Fruit fly (Drosophila melanogaster) whole organism, embryonic: Measurements from ENCODE around the gene arm.

Experiments used
- BEAF-32 ChIP-seq: fragments of 200-800 bp; sonication (Bioruptor generic); optimal IDR thresholded peaks from 3 replicates; lab custom pipeline; 2017; ENCODE audit warnings: missing biosample characterization, missing genetic modification characterization, mild to moderate bottlenecking, moderate library complexity, missing genetic modification reagents
- Blimp-1 ChIP-seq: fragments of 200-800 bp; sonication (Bioruptor generic); optimal IDR thresholded peaks from 3 replicates; lab custom pipeline; 2018; ENCODE audit warnings: missing biosample characterization, missing genetic modification characterization, mild to moderate bottlenecking, moderate library complexity, missing genetic modification reagents
- CG10274 ChIP-seq: fragments of 200-800 bp; sonication (Bioruptor generic); optimal IDR thresholded peaks from 3 replicates; lab custom pipeline; 2017; ENCODE audit warnings: missing biosample characterization, mild to moderate bottlenecking, missing genetic modification characterization
- CG10321 ChIP-seq: fragments of 200-800 bp; sonication (Bioruptor generic); IDR thresholded peaks from 2 replicates; pipeline ENCODE4 v1.3.6; 2022; ENCODE audit warnings: missing biosample characterization, missing genetic modification characterization
- CG10543 ChIP-seq: fragments of 200-800 bp; sonication (Bioruptor generic); optimal IDR thresholded peaks from 3 replicates; lab custom pipeline; 2017; ENCODE audit warnings: missing biosample characterization, mild to moderate bottlenecking, missing genetic modification characterization, moderate library complexity
- CG12071 ChIP-seq: fragments of 200-800 bp; sonication (Bioruptor generic); optimal IDR thresholded peaks from 3 replicates; lab custom pipeline; 2018; ENCODE audit warnings: missing biosample characterization, mild to moderate bottlenecking, missing genetic modification characterization
- CG12299 ChIP-seq: fragments of 200-800 bp; sonication (Bioruptor generic); optimal IDR thresholded peaks from 2 replicates; lab custom pipeline; 2018; ENCODE audit warnings: missing biosample characterization, mild to moderate bottlenecking, missing genetic modification characterization
- CG12659 ChIP-seq: fragments of 200-800 bp; sonication (Bioruptor generic); optimal IDR thresholded peaks from 3 replicates; lab custom pipeline; 2017; ENCODE audit warnings: mild to moderate bottlenecking, missing biosample characterization, missing genetic modification reagents, missing genetic modification characterization
- CG13624 ChIP-seq: fragments of 200-800 bp; sonication (Bioruptor generic); optimal IDR thresholded peaks from 2 replicates; lab custom pipeline; 2016; ENCODE audit warnings: missing biosample characterization, missing genetic modification characterization
- CG15011 ChIP-seq: fragments of 200-800 bp; sonication (Bioruptor generic); optimal IDR thresholded peaks from 3 replicates; lab custom pipeline; 2018; ENCODE audit warnings: missing biosample characterization, mild to moderate bottlenecking, missing genetic modification characterization
- CG1603 ChIP-seq: fragments of 200-800 bp; sonication (Bioruptor generic); optimal IDR thresholded peaks from 2 replicates; lab custom pipeline; 2019; ENCODE audit warnings: missing biosample characterization, mild to moderate bottlenecking, missing genetic modification characterization, moderate library complexity
- CG17186 ChIP-seq: fragments of 200-800 bp; sonication (Bioruptor generic); optimal IDR thresholded peaks from 3 replicates; lab custom pipeline; 2017; ENCODE audit warnings: missing biosample characterization, missing genetic modification reagents, missing genetic modification characterization
- CG17802 ChIP-seq: fragments of 200-800 bp; sonication (Bioruptor generic); optimal IDR thresholded peaks from 2 replicates; lab custom pipeline; 2018; ENCODE audit warnings: missing biosample characterization, mild to moderate bottlenecking, missing genetic modification characterization, moderate library complexity
- CG18011 ChIP-seq: fragments of 200-800 bp; sonication (Bioruptor generic); optimal IDR thresholded peaks from 2 replicates; lab custom pipeline; 2017; ENCODE audit warnings: missing biosample characterization, missing genetic modification characterization, mild to moderate bottlenecking, moderate library complexity, missing genotype
- CG34376 ChIP-seq: fragments of 200-800 bp; sonication (Bioruptor generic); optimal IDR thresholded peaks from 2 replicates; lab custom pipeline; 2018; ENCODE audit warnings: missing biosample characterization, mild to moderate bottlenecking, missing genetic modification characterization
- CG4404 ChIP-seq: fragments of 200-800 bp; sonication (Bioruptor generic); IDR thresholded peaks from 2 replicates; pipeline ENCODE4 v1.3.6; 2022; ENCODE audit warnings: missing biosample characterization, missing genetic modification characterization
- CG4707 ChIP-seq: fragments of 200-800 bp; sonication (Bioruptor generic); optimal IDR thresholded peaks from 2 replicates; lab custom pipeline; 2018; ENCODE audit warnings: missing biosample characterization, mild to moderate bottlenecking, missing genetic modification characterization, moderate library complexity
- CG7839 ChIP-seq: fragments of 200-800 bp; sonication (Bioruptor generic); optimal IDR thresholded peaks from 3 replicates; lab custom pipeline; 2018; ENCODE audit warnings: missing biosample characterization, mild to moderate bottlenecking, missing genetic modification characterization, moderate library complexity
- CG8944 ChIP-seq: fragments of 200-800 bp; sonication (Bioruptor generic); optimal IDR thresholded peaks from 3 replicates; lab custom pipeline; 2016; ENCODE audit warnings: missing biosample characterization, missing genetic modification characterization
- CG9876 ChIP-seq: fragments of 200-800 bp; sonication (Bioruptor generic); optimal IDR thresholded peaks from 2 replicates; lab custom pipeline; 2016; ENCODE audit warnings: missing biosample characterization, missing genetic modification characterization
- CTCF ChIP-seq: fragments of 200-800 bp; sonication (Bioruptor generic); optimal IDR thresholded peaks from 2 replicates; lab custom pipeline; 2017; ENCODE audit warnings: missing biosample characterization, mild to moderate bottlenecking, missing genetic modification characterization, moderate library complexity
- CoRest ChIP-seq: fragments of 200-800 bp; sonication (Bioruptor generic); optimal IDR thresholded peaks from 3 replicates; lab custom pipeline; 2018; ENCODE audit warnings: missing biosample characterization, mild to moderate bottlenecking, missing genetic modification characterization, moderate library complexity
- ERR ChIP-seq: fragments of 200-800 bp; sonication (Bioruptor generic); optimal IDR thresholded peaks from 2 replicates; lab custom pipeline; 2016; ENCODE audit warnings: missing biosample characterization, missing genetic modification characterization
- Ets65A ChIP-seq: fragments of 200-800 bp; sonication (Bioruptor generic); peaks from one replicate; lab custom pipeline; 2016; ENCODE audit warnings: missing biosample characterization, missing genetic modification characterization
- Fer1 ChIP-seq: fragments of 200-800 bp; sonication (Bioruptor generic); optimal IDR thresholded peaks from 2 replicates; lab custom pipeline; 2017; ENCODE audit warnings: missing biosample characterization, mild to moderate bottlenecking, missing genetic modification characterization
- HmgD ChIP-seq: fragments of 200-800 bp; sonication (Bioruptor generic); optimal IDR thresholded peaks from 3 replicates; lab custom pipeline; 2016; ENCODE audit warnings: missing biosample characterization, missing genetic modification characterization
- Oaz ChIP-seq: fragments of 200-800 bp; sonication (Bioruptor generic); IDR thresholded peaks from 2 replicates; pipeline ENCODE4 v1.3.6; 2022; ENCODE audit warnings: missing biosample characterization, missing genetic modification characterization
- Pdp1 ChIP-seq, 2 experiments: fragments of 200-800 bp; sonication (Bioruptor generic); optimal IDR thresholded peaks; 3 replicates each; lab custom pipeline; 2016; ENCODE audit warnings: missing biosample characterization in 2 of 2, missing genetic modification characterization in 2 of 2, mild to moderate bottlenecking in 1 of 2, moderate library complexity in 1 of 2
- Rfx ChIP-seq: fragments of 200-800 bp; sonication (Bioruptor generic); IDR thresholded peaks from 2 replicates; pipeline ENCODE4 v1.3.6; 2022; ENCODE audit warnings: missing biosample characterization, missing genetic modification characterization
- Side ChIP-seq: fragments of 200-800 bp; sonication (Bioruptor generic); optimal IDR thresholded peaks from 2 replicates; lab custom pipeline; 2016; ENCODE audit warnings: missing biosample characterization, missing genetic modification characterization
- Xbp1 ChIP-seq: fragments of 200-800 bp; sonication (Bioruptor generic); optimal IDR thresholded peaks from 3 replicates; lab custom pipeline; 2016; ENCODE audit warnings: missing biosample characterization, mild to moderate bottlenecking, missing genetic modification characterization
- ac ChIP-seq: fragments of 200-800 bp; sonication (Bioruptor generic); optimal IDR thresholded peaks from 3 replicates; lab custom pipeline; 2017; ENCODE audit warnings: missing biosample characterization, mild to moderate bottlenecking, missing genetic modification characterization
- dm ChIP-seq: fragments of 200-800 bp; sonication (Bioruptor generic); optimal IDR thresholded peaks from 3 replicates; lab custom pipeline; 2016; ENCODE audit warnings: missing biosample characterization, missing genetic modification characterization
- gcm ChIP-seq: fragments of 200-800 bp; sonication (Bioruptor generic); optimal IDR thresholded peaks from 2 replicates; lab custom pipeline; 2019; ENCODE audit warnings: missing biosample characterization, mild to moderate bottlenecking, missing genetic modification characterization, moderate library complexity
- gsb ChIP-seq: fragments of 200-800 bp; sonication (Bioruptor generic); IDR thresholded peaks from 2 replicates; pipeline ENCODE4 v1.3.6; 2022; ENCODE audit warnings: missing biosample characterization, missing genetic modification characterization
- hkb ChIP-seq, 2 experiments: fragments of 200-800 bp in 1 of 2; fragments of >200 bp in 1 of 2; sonication (Bioruptor generic) in 1 of 2; IDR thresholded peaks in 1 of 2; optimal IDR thresholded peaks in 1 of 2; 2 replicates each; pipeline versions ENCODE4 v1.3.6 to Lab custom; 2017 to 2022; ENCODE audit warnings: missing biosample characterization in 1 of 2, missing genetic modification characterization in 1 of 2
- jigr1 ChIP-seq: fragments of 200-800 bp; sonication (Bioruptor generic); IDR thresholded peaks from 3 replicates; pipeline ENCODE4 v1.3.6; 2022; ENCODE audit warnings: missing biosample characterization, missing genetic modification characterization
- lov ChIP-seq, 2 experiments: fragments of 200-800 bp in 1 of 2; fragments of >200 bp in 1 of 2; sonication (Bioruptor generic) in 1 of 2; IDR thresholded peaks in 1 of 2; optimal IDR thresholded peaks in 1 of 2; 2 replicates in 1 of 2; 3 replicates in 1 of 2; pipeline versions ENCODE4 v1.3.6 to Lab custom; 2017 to 2022; ENCODE audit warnings: missing biosample characterization in 1 of 2, missing genetic modification characterization in 1 of 2
- luna ChIP-seq: fragments of 200-800 bp; sonication (Bioruptor generic); optimal IDR thresholded peaks from 2 replicates; lab custom pipeline; 2016; ENCODE audit warnings: missing biosample characterization, missing genetic modification characterization
- nom ChIP-seq: fragments of 200-800 bp; sonication (Bioruptor generic); optimal IDR thresholded peaks from 2 replicates; lab custom pipeline; 2017; ENCODE audit warnings: missing biosample characterization, missing genetic modification characterization, mild to moderate bottlenecking, moderate library complexity, missing genetic modification reagents
- pros ChIP-seq: fragments of 200-800 bp; sonication (Bioruptor generic); optimal IDR thresholded peaks from 3 replicates; lab custom pipeline; 2019; ENCODE audit warnings: missing biosample characterization, mild to moderate bottlenecking, missing genetic modification characterization, moderate library complexity
- stwl ChIP-seq: fragments of 200-800 bp; sonication (Bioruptor generic); optimal IDR thresholded peaks from 3 replicates; lab custom pipeline; 2018; ENCODE audit warnings: missing biosample characterization, mild to moderate bottlenecking, missing genetic modification characterization, moderate library complexity
- tna ChIP-seq: fragments of 200-800 bp; sonication (Bioruptor generic); IDR thresholded peaks from 2 replicates; pipeline ENCODE4 v1.3.6; 2022; ENCODE audit warnings: missing biosample characterization, missing genetic modification characterization; ENCODE audit not compliant: partially characterized antibody
- tup ChIP-seq: fragments of 200-800 bp; sonication (Bioruptor generic); optimal IDR thresholded peaks from 2 replicates; lab custom pipeline; 2016; ENCODE audit warnings: missing biosample characterization, mild to moderate bottlenecking, missing genetic modification characterization, moderate library complexity
- zen ChIP-seq: fragments of 200-800 bp; sonication (Bioruptor generic); optimal IDR thresholded peaks from 3 replicates; lab custom pipeline; 2018; ENCODE audit warnings: missing biosample characterization, mild to moderate bottlenecking, missing genetic modification characterization, moderate library complexity

The arm gene

DNA sequence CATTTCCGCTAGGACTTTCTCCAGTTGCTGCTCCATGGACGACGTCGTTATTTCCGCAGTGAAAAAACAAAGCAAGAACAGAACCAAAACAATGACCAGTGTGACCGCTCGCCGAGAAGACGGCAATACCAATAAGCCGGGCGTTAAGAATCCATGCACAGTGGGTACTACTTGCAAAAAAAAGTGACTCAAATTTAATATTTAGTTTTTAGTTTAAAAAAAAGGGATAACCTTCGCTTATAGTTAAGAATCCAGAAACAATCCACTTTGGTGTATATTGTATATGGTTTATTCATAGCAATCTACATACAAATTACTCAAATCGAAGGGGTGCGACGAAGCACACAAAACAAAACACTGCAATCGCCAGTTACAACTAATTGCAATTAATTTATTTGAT is 41.6 kb downstream of the arm start, which contains the start of gene Lamtor5 (continued):
- TF ChIP-seq CG17802 (tag; lab: Kevin White, UChicago): no peak
- no peak for TF ChIP-seq CTCF (GFP tag; lab: Kevin White, UChicago)
- TF ChIP-seq CG12659 (GFP tag; lab: Kevin White, UChicago): peak; percentile 61
- no peak for TF ChIP-seq CG8944 (GFP tag; lab: Kevin White, UChicago)
- TF ChIP-seq CG4707 (GFP tag; lab: Kevin White, UChicago): peak; percentile 51
- TF ChIP-seq CG1603 (tag; lab: Kevin White, UChicago): peak; percentile 27
- TF ChIP-seq tup: no peak

DNA sequence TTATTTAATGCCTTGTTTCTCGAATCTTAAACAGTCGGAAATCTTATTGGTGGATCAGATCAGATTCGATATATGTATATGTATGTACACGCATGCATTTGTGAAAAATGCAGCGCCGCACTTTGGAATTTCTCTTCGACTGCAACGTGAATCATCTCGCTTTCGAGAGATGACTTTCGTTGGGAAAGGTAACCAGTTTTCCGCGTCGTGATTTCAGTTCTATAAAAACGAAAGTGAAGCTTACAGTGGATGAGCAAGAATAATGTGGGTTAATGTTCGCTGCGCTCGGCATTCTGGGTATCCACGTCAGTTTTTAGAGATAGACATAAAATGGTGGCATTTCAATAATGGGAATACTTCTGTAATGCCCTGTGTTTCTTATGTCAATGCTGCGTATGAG is 43.8 kb downstream of the arm start:
- no peak for TF ChIP-seq Rfx (GFP tag; lab: Robert Waterston, UW)
- TF ChIP-seq Blimp-1: peak; percentile 99

DNA sequence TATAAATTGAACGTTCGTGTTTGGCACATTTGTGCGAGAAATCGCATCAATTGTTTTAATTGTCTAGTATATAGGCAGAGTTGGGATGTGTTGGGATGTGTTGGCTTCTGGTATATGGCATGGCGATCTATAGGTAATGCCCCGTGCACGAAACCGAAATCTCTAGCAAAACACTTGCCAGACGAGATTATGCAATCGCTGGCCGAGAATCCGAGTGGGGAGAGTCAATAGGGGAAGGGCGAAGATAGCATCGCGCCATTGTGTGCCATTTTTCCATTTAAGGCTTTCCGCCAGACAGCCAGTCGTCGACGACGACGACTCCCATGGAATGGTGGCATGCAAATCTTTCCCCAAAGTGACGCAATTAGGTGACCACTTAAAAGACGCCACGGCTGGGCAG is 45.6 kb downstream of the arm start:
- no peak for TF ChIP-seq gcm (GFP tag; lab: Kevin White, UChicago)
- peak in 1 of 2 experiments; percentile 65 for TF ChIP-seq Pdp1 (GFP tag; optimal IDR thresholded peaks at IDR 0.05; lab: Kevin White, UChicago)
- TF ChIP-seq CoRest (tag; lab: Kevin White, UChicago): no peak
- peak; percentile 62 for TF ChIP-seq Ets65A (GFP tag; lab: Kevin White, UChicago)
- TF ChIP-seq Side: no peak

DNA sequence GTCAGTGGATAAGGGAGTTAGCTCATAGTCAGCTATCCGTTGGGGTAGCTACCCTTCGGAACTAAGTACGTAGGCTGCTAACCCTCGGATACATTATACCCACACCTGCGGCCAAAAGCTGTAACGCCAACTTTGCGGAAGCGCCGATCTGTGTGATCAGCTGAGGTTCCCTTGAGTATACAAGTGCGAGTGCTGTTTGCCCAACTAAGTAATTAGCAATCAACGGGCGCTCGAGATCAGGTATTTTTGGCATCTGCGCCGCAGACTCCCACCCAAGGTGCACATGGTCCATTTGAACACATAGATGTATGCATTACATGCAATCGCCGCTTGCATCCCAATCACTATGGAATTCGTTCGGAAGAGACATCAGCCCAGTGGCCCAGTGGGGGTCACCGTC is 46.4 kb downstream of the arm start:
- peak; percentile 15 for TF ChIP-seq CG7839
- TF ChIP-seq hkb (optimal IDR thresholded peaks at IDR 0.05; lab: Kevin White, UChicago): no peak
- peak; percentile 89 for TF ChIP-seq hkb (GFP tag; IDR thresholded peaks at IDR 0.05; lab: Robert Waterston, UW)
- TF ChIP-seq CG10274 (GFP tag; lab: Kevin White, UChicago): peak; percentile 15
- TF ChIP-seq gsb: peak; percentile 51; the same call in 1 of the 2 replicates
- TF ChIP-seq tna (GFP tag; lab: Robert Waterston, UW): no peak
- peak; percentile 67 for TF ChIP-seq CG15011 (GFP tag; lab: Kevin White, UChicago)
- peak; percentile 77 for TF ChIP-seq luna (GFP tag; lab: Kevin White, UChicago)
- TF ChIP-seq Xbp1: peak; percentile 11
- peak; percentile 72 for TF ChIP-seq CG12299 (tag; lab: Kevin White, UChicago)
- TF ChIP-seq CG9876 (GFP tag; lab: Kevin White, UChicago): peak; percentile 37
- TF ChIP-seq lov (optimal IDR thresholded peaks at IDR 0.05; lab: Kevin White, UChicago): no peak
- TF ChIP-seq lov (GFP tag; IDR thresholded peaks at IDR 0.05; lab: Robert Waterston, UW): 0 out of 3 replicates have a peak, but pooled peaks have one; percentile 44
- peak; percentile 69 for TF ChIP-seq ERR
- no peak for TF ChIP-seq BEAF-32 (GFP tag; lab: Kevin White, UChicago)
- no peak for TF ChIP-seq dm (GFP tag; lab: Kevin White, UChicago)
- no peak for TF ChIP-seq zen
- TF ChIP-seq CG4404 (GFP tag; lab: Robert Waterston, UW): no peak
- TF ChIP-seq CG18011 (GFP tag; lab: Kevin White, UChicago): peak; percentile 43
- no peak for TF ChIP-seq stwl (tag; lab: Kevin White, UChicago)
- TF ChIP-seq jigr1: no peak
- TF ChIP-seq ac: no peak
- no peak for TF ChIP-seq HmgD
- no peak for TF ChIP-seq CG17802 (tag; lab: Kevin White, UChicago)
- no peak for TF ChIP-seq CG17186
- TF ChIP-seq Oaz (GFP tag; lab: Robert Waterston, UW): no peak
- peak; percentile 95 for TF ChIP-seq Fer1 (GFP tag; lab: Kevin White, UChicago)
- TF ChIP-seq CG10543: peak; percentile 93
- TF ChIP-seq CG12071 (GFP tag; lab: Kevin White, UChicago): peak; percentile 84
- TF ChIP-seq nom (GFP tag; lab: Kevin White, UChicago): no peak
- TF ChIP-seq pros: no peak
- no peak for TF ChIP-seq CG10321 (GFP tag; lab: Robert Waterston, UW)
- peak; percentile 92 for TF ChIP-seq CG34376 (GFP tag; lab: Kevin White, UChicago)
- peak; percentile 57 for TF ChIP-seq CG13624 (GFP tag; lab: Kevin White, UChicago)
